Fruit fly (Drosophila melanogaster) whole organism, embryonic: ENCODE results near the gene CG3071.

Source experiments
- ATbp ChIP-seq: fragments of 200-800 bp; sonication (Bioruptor generic); optimal IDR thresholded peaks from 2 replicates; lab custom pipeline; 2017; ENCODE audit warnings: missing biosample characterization, mild to moderate bottlenecking, missing genetic modification characterization, missing genetic modification reagents
- Atf6 ChIP-seq: fragments of 200-800 bp; sonication (Bioruptor generic); IDR thresholded peaks from 2 replicates; pipeline ENCODE4 v1.3.6; 2022; ENCODE audit warnings: missing biosample characterization, missing genetic modification characterization
- Bdp1 ChIP-seq: fragments of 200-800 bp; sonication (Bioruptor generic); optimal IDR thresholded peaks from 3 replicates; lab custom pipeline; 2016; ENCODE audit warnings: missing biosample characterization, missing genetic modification characterization
- C15 ChIP-seq: fragments of 200-800 bp; sonication (Bioruptor generic); IDR thresholded peaks from 3 replicates; pipeline ENCODE4 v1.3.6; 2022; ENCODE audit warnings: missing biosample characterization, missing genetic modification characterization
- CG10431 ChIP-seq: fragments of 200-800 bp; sonication (Bioruptor generic); optimal IDR thresholded peaks from 3 replicates; lab custom pipeline; 2018; ENCODE audit warnings: missing biosample characterization, mild to moderate bottlenecking, missing genetic modification characterization
- CG11085 ChIP-seq: fragments of 200-800 bp; sonication (Bioruptor generic); IDR thresholded peaks from 2 replicates; pipeline ENCODE4 v1.3.6; 2022; ENCODE audit warnings: missing biosample characterization, missing genetic modification characterization
- CG12942 ChIP-seq: fragments of 200-800 bp; sonication (Bioruptor generic); optimal IDR thresholded peaks from 3 replicates; lab custom pipeline; 2016; ENCODE audit warnings: missing biosample characterization, missing genetic modification characterization
- CG13775 ChIP-seq: fragments of 200-800 bp; sonication (Bioruptor generic); optimal IDR thresholded peaks from 3 replicates; lab custom pipeline; 2017; ENCODE audit warnings: missing biosample characterization, mild to moderate bottlenecking, missing genetic modification characterization
- CG14667 ChIP-seq: fragments of 200-800 bp; sonication (Bioruptor generic); IDR thresholded peaks from 2 replicates; pipeline ENCODE4 v1.3.6; 2022; ENCODE audit warnings: missing biosample characterization, missing genetic modification characterization
- CG15479 ChIP-seq: fragments of 200-800 bp; sonication (Bioruptor generic); optimal IDR thresholded peaks from 3 replicates; lab custom pipeline; 2019; ENCODE audit warnings: missing biosample characterization, mild to moderate bottlenecking, missing genetic modification characterization, moderate library complexity
- CG15514 ChIP-seq: fragments of 200-800 bp; sonication (Bioruptor generic); optimal IDR thresholded peaks from 3 replicates; lab custom pipeline; 2017; ENCODE audit warnings: missing biosample characterization, missing genetic modification characterization, mild to moderate bottlenecking, moderate library complexity, missing genetic modification reagents
- CG1647 ChIP-seq: fragments of 200-800 bp; sonication (Bioruptor generic); optimal IDR thresholded peaks from 3 replicates; lab custom pipeline; 2016; ENCODE audit warnings: missing biosample characterization, missing genetic modification characterization
- CG2875 ChIP-seq: fragments of 200-800 bp; sonication (Bioruptor generic); optimal IDR thresholded peaks from 2 replicates; lab custom pipeline; 2017; ENCODE audit warnings: missing biosample characterization, mild to moderate bottlenecking, missing genetic modification characterization, missing genetic modification reagents
- CG4707 ChIP-seq: fragments of 200-800 bp; sonication (Bioruptor generic); optimal IDR thresholded peaks from 2 replicates; lab custom pipeline; 2018; ENCODE audit warnings: missing biosample characterization, mild to moderate bottlenecking, missing genetic modification characterization, moderate library complexity
- CG6791 ChIP-seq: fragments of 200-800 bp; sonication (Bioruptor generic); IDR thresholded peaks from 3 replicates; pipeline ENCODE4 v1.3.6; 2022; ENCODE audit warnings: missing biosample characterization, missing genetic modification characterization; ENCODE audit not compliant: partially characterized antibody
- CG6813 ChIP-seq: fragments of 200-800 bp; sonication (Bioruptor generic); optimal IDR thresholded peaks from 2 replicates; lab custom pipeline; 2017; ENCODE audit warnings: missing biosample characterization, missing genetic modification characterization, mild to moderate bottlenecking, moderate library complexity, missing genetic modification reagents
- CG8089 ChIP-seq: fragments of 200-800 bp; sonication (Bioruptor generic); optimal IDR thresholded peaks from 3 replicates; lab custom pipeline; 2016; ENCODE audit warnings: missing biosample characterization, missing genetic modification characterization
- CG9437 ChIP-seq: fragments of 200-800 bp; sonication (Bioruptor generic); optimal IDR thresholded peaks from 2 replicates; lab custom pipeline; 2018; ENCODE audit warnings: missing biosample characterization, mild to moderate bottlenecking, missing genetic modification characterization
- CkIIα-i1 ChIP-seq: fragments of 200-800 bp; sonication (Bioruptor generic); IDR thresholded peaks from 2 replicates; pipeline ENCODE4 v1.3.6; 2022; ENCODE audit warnings: missing biosample characterization, missing genetic modification characterization
- Lpt ChIP-seq: fragments of >200 bp; optimal IDR thresholded peaks from 2 replicates; lab custom pipeline; 2018; ENCODE audit warnings: missing biosample characterization, missing genetic modification characterization
- MESR4 ChIP-seq: fragments of 200-800 bp; sonication (Bioruptor generic); optimal IDR thresholded peaks from 2 replicates; lab custom pipeline; 2018; ENCODE audit warnings: missing biosample characterization, mild to moderate bottlenecking, missing genetic modification characterization, moderate library complexity
- Max ChIP-seq: fragments of 200-800 bp; sonication (Bioruptor generic); optimal IDR thresholded peaks from 2 replicates; lab custom pipeline; 2016; ENCODE audit warnings: missing biosample characterization, mild to moderate bottlenecking, missing genetic modification characterization
- Neu2 ChIP-seq: fragments of 200-800 bp; sonication (Bioruptor generic); optimal IDR thresholded peaks from 3 replicates; lab custom pipeline; 2016; ENCODE audit warnings: missing biosample characterization, missing genetic modification characterization, borderline replicate concordance
- Ravus ChIP-seq: fragments of 200-800 bp; sonication (Bioruptor generic); IDR thresholded peaks from 2 replicates; pipeline ENCODE4 v1.3.6; 2022; ENCODE audit warnings: missing biosample characterization, missing genetic modification characterization
- Sin3A ChIP-seq: fragments of >200 bp; optimal IDR thresholded peaks from 2 replicates; lab custom pipeline; 2018
- Sox100B ChIP-seq: fragments of 200-800 bp; sonication (Bioruptor generic); optimal IDR thresholded peaks from 3 replicates; lab custom pipeline; 2018; ENCODE audit warnings: missing biosample characterization, mild to moderate bottlenecking, missing genetic modification characterization
- TFAM ChIP-seq: fragments of 200-800 bp; sonication (Bioruptor generic); optimal IDR thresholded peaks from 2 replicates; lab custom pipeline; 2017; ENCODE audit warnings: missing biosample characterization, missing genetic modification characterization, inconsistent platforms
- Taf1 ChIP-seq: fragments of 200-800 bp; sonication (Bioruptor generic); IDR thresholded peaks from 2 replicates; pipeline ENCODE4 v1.3.6; 2022; ENCODE audit warnings: missing biosample characterization, missing genetic modification characterization
- amos ChIP-seq: fragments of 200-800 bp; sonication (Bioruptor generic); IDR thresholded peaks from 2 replicates; pipeline ENCODE4 v1.3.6; 2022; ENCODE audit warnings: missing biosample characterization, missing genetic modification characterization; ENCODE audit not compliant: partially characterized antibody
- az2 ChIP-seq: fragments of 200-800 bp; sonication (Bioruptor generic); optimal IDR thresholded peaks from 3 replicates; lab custom pipeline; 2016; ENCODE audit warnings: missing biosample characterization, missing genetic modification characterization
- btn ChIP-seq: fragments of 200-800 bp; sonication (Bioruptor generic); optimal IDR thresholded peaks from 2 replicates; lab custom pipeline; 2016; ENCODE audit warnings: missing biosample characterization, missing genetic modification characterization
- chif ChIP-seq, 2 experiments: fragments of 200-800 bp; sonication (Bioruptor generic); optimal IDR thresholded peaks; 3 replicates each; lab custom pipeline; 2016; ENCODE audit warnings: missing biosample characterization in 2 of 2, missing genetic modification characterization in 2 of 2
- dpn ChIP-seq, 2 experiments: fragments of 200-800 bp; sonication (Bioruptor generic); optimal IDR thresholded peaks; 3 replicates each; lab custom pipeline; 2016; ENCODE audit warnings: missing biosample characterization in 2 of 2, missing genetic modification characterization in 2 of 2
- esg ChIP-seq: fragments of 200-800 bp; sonication (Bioruptor generic); conservative IDR thresholded peaks from 2 replicates; pipeline ENCODE4 v1.3.6; 2022; ENCODE audit warnings: missing biosample characterization, missing genetic modification characterization
- eyg ChIP-seq: fragments of 200-800 bp; sonication (Bioruptor generic); optimal IDR thresholded peaks from 3 replicates; lab custom pipeline; 2016; ENCODE audit warnings: missing biosample characterization, missing genetic modification characterization
- ftz-f1 ChIP-seq: fragments of 200-800 bp; sonication (Bioruptor generic); optimal IDR thresholded peaks from 2 replicates; lab custom pipeline; 2016; ENCODE audit warnings: missing biosample characterization, missing genetic modification characterization
- gt ChIP-seq: fragments of 200-800 bp; sonication (Bioruptor generic); IDR thresholded peaks from 2 replicates; pipeline ENCODE4 v1.3.6; 2022; ENCODE audit warnings: missing biosample characterization, missing genetic modification characterization
- hb ChIP-seq: fragments of 200-800 bp; sonication (Bioruptor generic); IDR thresholded peaks from 3 replicates; pipeline ENCODE4 v1.3.6; 2022; ENCODE audit warnings: missing biosample characterization, missing genetic modification characterization; ENCODE audit not compliant: partially characterized antibody
- jigr1 ChIP-seq: fragments of 200-800 bp; sonication (Bioruptor generic); IDR thresholded peaks from 3 replicates; pipeline ENCODE4 v1.3.6; 2022; ENCODE audit warnings: missing biosample characterization, missing genetic modification characterization
- ken ChIP-seq: fragments of 200-800 bp; sonication (Bioruptor generic); IDR thresholded peaks from 3 replicates; pipeline ENCODE4 v1.3.6; 2022; ENCODE audit warnings: missing biosample characterization, missing genetic modification characterization
- lab ChIP-seq: fragments of 200-800 bp; sonication (Bioruptor generic); optimal IDR thresholded peaks from 3 replicates; lab custom pipeline; 2017; ENCODE audit warnings: missing biosample characterization, missing genetic modification characterization, mild to moderate bottlenecking, moderate library complexity, missing genetic modification reagents
- lov ChIP-seq, 2 experiments: fragments of 200-800 bp in 1 of 2; fragments of >200 bp in 1 of 2; sonication (Bioruptor generic) in 1 of 2; IDR thresholded peaks in 1 of 2; optimal IDR thresholded peaks in 1 of 2; 2 replicates in 1 of 2; 3 replicates in 1 of 2; pipeline versions ENCODE4 v1.3.6 to Lab custom; 2017 to 2022; ENCODE audit warnings: missing biosample characterization in 1 of 2, missing genetic modification characterization in 1 of 2
- nerfin-2 ChIP-seq: fragments of 200-800 bp; sonication (Bioruptor generic); IDR thresholded peaks from 2 replicates; pipeline ENCODE4 v1.3.6; 2022; ENCODE audit warnings: missing biosample characterization, missing genetic modification characterization; ENCODE audit not compliant: partially characterized antibody
- odd ChIP-seq: fragments of 200-800 bp; sonication (Bioruptor generic); optimal IDR thresholded peaks from 2 replicates; lab custom pipeline; 2017; ENCODE audit warnings: missing biosample characterization, mild to moderate bottlenecking, missing genetic modification characterization
- pnt ChIP-seq: fragments of 200-800 bp; sonication (Bioruptor generic); optimal IDR thresholded peaks from 3 replicates; lab custom pipeline; 2016; ENCODE audit warnings: missing biosample characterization, missing genetic modification characterization
- sima ChIP-seq: fragments of 200-800 bp; sonication (Bioruptor generic); optimal IDR thresholded peaks from 2 replicates; lab custom pipeline; 2016; ENCODE audit warnings: missing biosample characterization, missing genetic modification characterization
- slp2 ChIP-seq: fragments of 200-800 bp; sonication (Bioruptor generic); optimal IDR thresholded peaks from 2 replicates; lab custom pipeline; 2016; ENCODE audit warnings: missing biosample characterization, missing genetic modification characterization
- tin ChIP-seq: fragments of 200-800 bp; sonication (Bioruptor generic); optimal IDR thresholded peaks from 3 replicates; lab custom pipeline; 2016; ENCODE audit warnings: missing biosample characterization, missing genetic modification characterization
- trem ChIP-seq: fragments of 200-800 bp; optimal IDR thresholded peaks from 3 replicates; lab custom pipeline; 2019; ENCODE audit warnings: missing biosample characterization, mild to moderate bottlenecking, missing genetic modification characterization, moderate library complexity

Gene CG3071

dm6 chrX:2298708-2299370, 36.2 kb downstream of the CG3071 start (continued):
- TF ChIP-seq Sox100B (GFP tag; lab: Kevin White, UChicago) (peak; percentile 71), CG15479 (peak; percentile 65), dpn (GFP tag; optimal IDR thresholded peaks at IDR 0.05; lab: Kevin White, UChicago) (peak; percentile 69 to 79), CG14667 (GFP tag; lab: Robert Waterston, UW) (peak; percentile 41; the same call in 1 of the 2 replicates), Neu2 (GFP tag; lab: Kevin White, UChicago) (no peak), lab (GFP tag; lab: Kevin White, UChicago) (peak; percentile 74), CG6813 (GFP tag; lab: Kevin White, UChicago) (peak; percentile 79), amos (no peak), CG6791 (GFP tag; lab: Robert Waterston, UW) (no peak), Ravus (GFP tag; lab: Robert Waterston, UW) (no peak; the same call in 1 of the 2 replicates), lov (optimal IDR thresholded peaks at IDR 0.05; lab: Kevin White, UChicago) (no peak), lov (GFP tag; IDR thresholded peaks at IDR 0.05; lab: Robert Waterston, UW) (peak; percentile 91), CG1647 (GFP tag; lab: Kevin White, UChicago) (peak; percentile 37), TFAM (peak; percentile 58), ATbp (GFP tag; lab: Kevin White, UChicago) (peak; percentile 79), CG2875 (peak; percentile 77), Bdp1 (GFP tag; lab: Kevin White, UChicago) (peak; percentile 69), Sin3A (lab: Kevin White, UChicago) (no peak), CG13775 (GFP tag; lab: Kevin White, UChicago) (peak; percentile 70), esg (GFP tag; lab: Robert Waterston, UW) (peak; percentile 70), CG9437 (peak; percentile 70), CG10431 (GFP tag; lab: Kevin White, UChicago) (peak; percentile 55), hb (no peak), nerfin-2 (GFP tag; lab: Robert Waterston, UW) (no peak), chif (GFP tag; optimal IDR thresholded peaks at IDR 0.05; lab: Kevin White, UChicago) (peak; percentile 74 to 81), CG8089 (GFP tag; lab: Kevin White, UChicago) (peak; percentile 82), jigr1 (GFP tag; lab: Robert Waterston, UW) (0 out of 3 replicates have a peak, but pooled peaks have one; percentile 13), MESR4 (GFP tag; lab: Kevin White, UChicago) (peak; percentile 25), gt (GFP tag; lab: Robert Waterston, UW) (peak; percentile 74), slp2 (GFP tag; lab: Kevin White, UChicago) (peak; percentile 59), trem (tag; lab: Kevin White, UChicago) (peak; percentile 81), Taf1 (GFP tag; lab: Robert Waterston, UW) (no peak), eyg (peak; percentile 53), Max (GFP tag; lab: Kevin White, UChicago) (peak; percentile 41), az2 (GFP tag; lab: Kevin White, UChicago) (peak; percentile 84), CG12942 (peak; percentile 71), CG4707 (GFP tag; lab: Kevin White, UChicago) (peak; percentile 79), btn (GFP tag; lab: Kevin White, UChicago) (peak; percentile 81), ftz-f1 (GFP tag; lab: Kevin White, UChicago) (no peak), CG15514 (GFP tag; lab: Kevin White, UChicago) (peak; percentile 1), CG11085 (no peak), C15 (GFP tag; lab: Robert Waterston, UW) (no peak), pnt (GFP tag; lab: Kevin White, UChicago) (peak; percentile 77), Lpt (GFP tag; lab: Kevin White, UChicago) (no peak), tin (GFP tag; lab: Kevin White, UChicago) (peak; percentile 80), ken (GFP tag; lab: Robert Waterston, UW) (peak; percentile 88), sima (peak; percentile 5), odd (GFP tag; lab: Kevin White, UChicago) (peak; percentile 69), CkIIα-i1 (no peak), Atf6 (peak; percentile 47; the same call in 1 of the 2 replicates)
